Worm (Caenorhabditis elegans) whole organism, L4 larva: ENCODE measurements around the gene C08E8.1.

Experiments
- F10B5.3 ChIP-seq: sonication (generic microtip); optimal IDR thresholded peaks from 2 replicates; lab custom pipeline; 2016; ENCODE audit warnings: mild to moderate bottlenecking, missing genetic modification characterization, missing compliant biosample characterization
- T20F7.1 ChIP-seq: fragments of 200-800 bp; sonication (Bioruptor generic); optimal IDR thresholded peaks from 2 replicates; lab custom pipeline; 2018; ENCODE audit warnings: mild to moderate bottlenecking, missing genetic modification characterization, missing compliant biosample characterization
- Y75B8A.6 ChIP-seq: fragments of 200-800 bp; sonication (Bioruptor generic); IDR thresholded peaks from 2 replicates; pipeline ENCODE4 v1.3.6; 2022; ENCODE audit warnings: missing genetic modification reagents, missing genetic modification characterization, missing compliant biosample characterization
- aha-1 ChIP-seq: fragments of 150-350 bp; peaks from one replicate; lab custom pipeline; 2014; ENCODE audit warnings: missing biosample characterization, missing genetic modification characterization
- ama-1 ChIP-seq: fragments of 150-350 bp; optimal IDR thresholded peaks from 2 replicates; lab custom pipeline; 2014; ENCODE audit warnings: inconsistent platforms, mixed read lengths
- ceh-28 ChIP-seq: fragments of 150-350 bp; optimal IDR thresholded peaks from 2 replicates; lab custom pipeline; 2014; ENCODE audit warnings: missing biosample characterization, missing genetic modification reagents, missing genetic modification characterization
- ceh-82 ChIP-seq: sonication (generic microtip); optimal IDR thresholded peaks from 2 replicates; lab custom pipeline; 2017; ENCODE audit warnings: missing biosample characterization, missing genetic modification characterization
- cey-2 ChIP-seq: sonication (generic microtip); optimal IDR thresholded peaks from 3 replicates; lab custom pipeline; 2017; ENCODE audit warnings: missing genetic modification characterization, mild to moderate bottlenecking, missing compliant biosample characterization, antibody characterized with exemption, borderline replicate concordance; ENCODE audit not compliant: insufficient read depth
- daf-16 ChIP-seq, 3 experiments: sonication (generic microtip); optimal IDR thresholded peaks; 2 replicates each; lab custom pipeline; 2016 to 2017; ENCODE audit warnings: missing genetic modification characterization in 3 of 3, missing genetic modification reagents in 3 of 3, mild to moderate bottlenecking in 2 of 3, missing compliant biosample characterization in 2 of 3, missing biosample characterization in 1 of 3, moderate library complexity in 1 of 3
- daf-8 ChIP-seq: fragments of 200-800 bp; sonication (Bioruptor generic); IDR thresholded peaks from 2 replicates; pipeline ENCODE4 v1.3.6; 2022; ENCODE audit warnings: missing genetic modification characterization, missing compliant biosample characterization
- dmd-6 ChIP-seq: fragments of 200-800 bp; sonication (Bioruptor generic); IDR thresholded peaks from 2 replicates; pipeline ENCODE4 v1.3.6; 2022; ENCODE audit warnings: missing genetic modification reagents, missing genetic modification characterization, missing compliant biosample characterization
- dve-1 ChIP-seq: sonication (generic microtip); optimal IDR thresholded peaks from 2 replicates; lab custom pipeline; 2017; ENCODE audit warnings: antibody characterized with exemption, mild to moderate bottlenecking, missing genetic modification characterization, missing compliant biosample characterization; ENCODE audit not compliant: insufficient read depth
- egl-27 ChIP-seq: sonication (generic microtip); optimal IDR thresholded peaks from 3 replicates; lab custom pipeline; 2017; ENCODE audit warnings: missing biosample characterization, missing genetic modification reagents, missing genetic modification characterization
- hlh-30 ChIP-seq: sonication (generic microtip); optimal IDR thresholded peaks from 2 replicates; lab custom pipeline; 2017; ENCODE audit warnings: antibody characterized with exemption, mild to moderate bottlenecking, missing genetic modification characterization, missing compliant biosample characterization; ENCODE audit not compliant: insufficient read depth
- lin-29 ChIP-seq: fragments of 200-800 bp; sonication (Bioruptor generic); IDR thresholded peaks from 2 replicates; pipeline ENCODE4 v1.3.6; 2022; ENCODE audit warnings: missing genetic modification reagents, missing genetic modification characterization, missing compliant biosample characterization
- lir-3 ChIP-seq: sonication (generic microtip); optimal IDR thresholded peaks from 2 replicates; lab custom pipeline; 2016; ENCODE audit warnings: mild to moderate bottlenecking, missing genetic modification characterization, missing compliant biosample characterization
- lsy-2 ChIP-seq, 2 experiments: fragments of 150-350 bp in 1 of 2; sonication (generic microtip) in 1 of 2; optimal IDR thresholded peaks; 2 replicates each; lab custom pipeline; 2014 to 2017; ENCODE audit warnings: missing biosample characterization in 2 of 2, missing genetic modification characterization in 2 of 2
- mdl-1 ChIP-seq, 2 experiments: fragments of 150-350 bp in 1 of 2; sonication (generic microtip) in 1 of 2; optimal IDR thresholded peaks; 2 replicates each; lab custom pipeline; 2014 to 2017; ENCODE audit warnings: missing biosample characterization in 2 of 2, missing genetic modification characterization in 2 of 2
- mep-1 ChIP-seq: fragments of 150-350 bp; sonication (generic microtip); optimal IDR thresholded peaks from 3 replicates; lab custom pipeline; 2014; ENCODE audit warnings: missing biosample characterization, missing genetic modification characterization
- nhr-102 ChIP-seq: sonication (generic microtip); optimal IDR thresholded peaks from 2 replicates; lab custom pipeline; 2016; ENCODE audit warnings: mild to moderate bottlenecking, missing genetic modification characterization, moderate library complexity, missing compliant biosample characterization
- nhr-25 ChIP-seq: sonication (generic microtip); optimal IDR thresholded peaks from 2 replicates; lab custom pipeline; 2017; ENCODE audit warnings: missing genetic modification characterization, mild to moderate bottlenecking, missing compliant biosample characterization, antibody characterized with exemption, moderate library complexity, borderline replicate concordance; ENCODE audit not compliant: insufficient read depth
- nhr-28 ChIP-seq: fragments of 150-350 bp; optimal IDR thresholded peaks from 2 replicates; lab custom pipeline; 2014; ENCODE audit warnings: missing biosample characterization, missing genetic modification characterization
- nhr-77 ChIP-seq: fragments of 150-350 bp; optimal IDR thresholded peaks from 2 replicates; lab custom pipeline; 2014; ENCODE audit warnings: missing biosample characterization, missing genetic modification characterization
- pha-4 ChIP-seq, 2 experiments: fragments of 150-350 bp in 1 of 2; fragments of 200-800 bp in 1 of 2; sonication (Bioruptor generic) in 1 of 2; IDR thresholded peaks in 1 of 2; optimal IDR thresholded peaks in 1 of 2; 2 replicates each; pipeline versions ENCODE4 v1.3.6 to Lab custom; 2014 to 2022; ENCODE audit warnings: missing genetic modification characterization in 2 of 2, missing genetic modification reagents in 2 of 2, missing biosample characterization in 1 of 2, missing compliant biosample characterization in 1 of 2
- php-3 ChIP-seq: fragments of 200-800 bp; sonication (Bioruptor generic); IDR thresholded peaks from 2 replicates; pipeline ENCODE4 v1.3.6; 2022; ENCODE audit warnings: missing genetic modification reagents, missing genetic modification characterization, missing compliant biosample characterization
- pqm-1 ChIP-seq: sonication (generic microtip); optimal IDR thresholded peaks from 2 replicates; lab custom pipeline; 2017; ENCODE audit warnings: missing biosample characterization, missing genetic modification characterization
- set-16 ChIP-seq: fragments of 200-800 bp; sonication (Bioruptor generic); IDR thresholded peaks from 2 replicates; pipeline ENCODE4 v1.3.6; 2022; ENCODE audit warnings: missing genetic modification reagents, missing genetic modification characterization, missing compliant biosample characterization
- tag-97 ChIP-seq: fragments of 200-800 bp; sonication (Bioruptor generic); IDR thresholded peaks from 2 replicates; pipeline ENCODE4 v1.3.6; 2022; ENCODE audit warnings: missing genetic modification characterization, missing compliant biosample characterization
- zag-1 ChIP-seq: fragments of 150-350 bp; optimal IDR thresholded peaks from 2 replicates; lab custom pipeline; 2014; ENCODE audit warnings: missing biosample characterization, missing genetic modification characterization
- zfp-3 ChIP-seq: fragments of 200-800 bp; sonication (Bioruptor generic); conservative IDR thresholded peaks from 2 replicates; pipeline ENCODE4 v1.3.6; 2022; ENCODE audit warnings: missing genetic modification reagents, missing genetic modification characterization, missing compliant biosample characterization
- zip-11 ChIP-seq: fragments of 200-800 bp; sonication (Bioruptor generic); IDR thresholded peaks from 2 replicates; pipeline ENCODE4 v1.3.6; 2022; ENCODE audit warnings: missing genetic modification characterization, missing compliant biosample characterization
- zip-2 ChIP-seq: fragments of 150-350 bp; optimal IDR thresholded peaks from 2 replicates; lab custom pipeline; 2014; ENCODE audit warnings: missing biosample characterization, missing genetic modification characterization
- ztf-11 ChIP-seq: fragments of 150-350 bp; optimal IDR thresholded peaks from 2 replicates; lab custom pipeline; 2014; ENCODE audit warnings: missing biosample characterization, missing genetic modification characterization

The C08E8.1 gene

ce11 chrV:18378819-18379218 lies 16.5 kb upstream of the C08E8.1 start, which contains the start of gene Y51A2B.8:
Gene Y51A2B.8, plus strand, starts transcription at chrV:18379119.
- TF ChIP-seq zip-2 = no peak
- no peak for TF ChIP-seq nhr-102
- TF ChIP-seq nhr-25 (tag; lab: Kevin White, UChicago) = no peak
- TF ChIP-seq ztf-11 (tag; lab: Kevin White, UChicago) = no peak
- TF ChIP-seq zfp-3 (GFP tag; lab: Robert Waterston, UW) = no peak
- TF ChIP-seq lin-29 (GFP tag; lab: Robert Waterston, UW) = no peak
- no peak for TF ChIP-seq ama-1 (lab: Kevin White, UChicago)
- no peak for TF ChIP-seq lir-3
- no peak for TF ChIP-seq F10B5.3 (tag; lab: Kevin White, UChicago)
- TF ChIP-seq, all 104 proteins: peak for 0

- TF ChIP-seq ceh-28 (tag; lab: Kevin White, UChicago) = peak; percentile 78
- TF ChIP-seq lsy-2 (tag; optimal IDR thresholded peaks at IDR 0.05; lab: Kevin White, UChicago) = no peak
Measured at ce11 chrV:18375551-18375950, 13.2 kb upstream of the C08E8.1 start.

ce11 chrV:18374194-18374593 lies 11.9 kb upstream of the C08E8.1 start, which contains the start of gene Y51A2B.2:
Gene Y51A2B.2, plus strand, starts transcription at chrV:18374494.
- no peak for TF ChIP-seq dmd-6 (GFP tag; lab: Robert Waterston, UW)
- TF ChIP-seq nhr-28 = no peak
- TF ChIP-seq mdl-1 (tag; optimal IDR thresholded peaks at IDR 0.05; lab: Kevin White, UChicago) = no peak
- no peak for TF ChIP-seq lin-29 (GFP tag; lab: Robert Waterston, UW)
- no peak for TF ChIP-seq egl-27
- TF ChIP-seq pha-4 (GFP tag; IDR thresholded peaks at IDR 0.05; lab: Robert Waterston, UW) = no peak
- TF ChIP-seq pha-4 (tag; optimal IDR thresholded peaks at IDR 0.05; lab: Kevin White, UChicago) = no peak
- TF ChIP-seq zip-11 (GFP tag; lab: Robert Waterston, UW) = no peak
- no peak for TF ChIP-seq zag-1
- TF ChIP-seq lsy-2 (tag; optimal IDR thresholded peaks at IDR 0.05; lab: Kevin White, UChicago) = no peak
- no peak for TF ChIP-seq ceh-82 (tag; lab: Kevin White, UChicago)
- TF ChIP-seq set-16 (GFP tag; lab: Robert Waterston, UW) = no peak
- no peak for TF ChIP-seq F10B5.3 (tag; lab: Kevin White, UChicago)
- no peak for TF ChIP-seq aha-1
- TF ChIP-seq, all 104 proteins: peak for 0

- TF ChIP-seq cey-2 (tag; lab: Kevin White, UChicago) = no peak
- TF ChIP-seq nhr-77 = peak; percentile 6
- TF ChIP-seq dve-1 (tag; lab: Kevin White, UChicago) = peak; percentile 72
- TF ChIP-seq mep-1 (tag; lab: Kevin White, UChicago) = peak; percentile 10
- TF ChIP-seq pqm-1 (tag; lab: Kevin White, UChicago) = peak; percentile 61
- TF ChIP-seq daf-8 = no peak
- TF ChIP-seq zfp-3 (GFP tag; lab: Robert Waterston, UW) = no peak
- TF ChIP-seq daf-16 (GFP tag; optimal IDR thresholded peaks at IDR 0.05; lab: Kevin White, UChicago) = no peak
- peak; percentile 100 for TF ChIP-seq daf-16 (tag; optimal IDR thresholded peaks at IDR 0.05; lab: Kevin White, UChicago)
- TF ChIP-seq tag-97 (GFP tag; lab: Robert Waterston, UW) = no peak
- TF ChIP-seq nhr-28 = peak; percentile 29
- TF ChIP-seq hlh-30 (tag; lab: Kevin White, UChicago) = peak; percentile 35
- TF ChIP-seq Y75B8A.6 (GFP tag; lab: Robert Waterston, UW) = no peak
- TF ChIP-seq T20F7.1 = no peak
- peak; percentile 64; the same call in 1 of the 2 replicates for TF ChIP-seq php-3
Measured at ce11 chrV:18371579-18371978, 9.3 kb upstream of the C08E8.1 start, which contains the start of gene C08E8.4. Gene C08E8.4, plus strand, starts transcription at chrV:18371846.
